Fruit fly (Drosophila melanogaster): ENCODE measurements around the gene CG10041.

Gene CG10041

dm6 chr3R:12365264-12365840 lies 13.4 kb upstream of the CG10041 start, which contains the start of gene GstD10:
TSS of gene GstD10 (minus strand) at chr3R:12365735.
- TF ChIP-seq psq (optimal IDR thresholded peaks at IDR 0.05) (no peak), pan (optimal IDR thresholded peaks at IDR 0.05) (no peak), EcR (GFP tag; optimal IDR thresholded peaks at IDR 0.05) (no peak), usp (GFP tag; optimal IDR thresholded peaks at IDR 0.05) (no peak), CG8478 (optimal IDR thresholded peaks at IDR 0.05) (no peak), Dll (optimal IDR thresholded peaks at IDR 0.05) (no peak)

dm6 chr3R:12364580-12364979 lies 12.7 kb upstream of the CG10041 start, which contains the start of gene Tim17a1:
TSS of gene Tim17a1 (minus strand) at chr3R:12364680.
- TF ChIP-seq Dll (optimal IDR thresholded peaks at IDR 0.05) (no peak), CG8478 (optimal IDR thresholded peaks at IDR 0.05) (no peak), EcR (GFP tag; optimal IDR thresholded peaks at IDR 0.05) (no peak), usp (GFP tag; optimal IDR thresholded peaks at IDR 0.05) (no peak), pan (optimal IDR thresholded peaks at IDR 0.05) (no peak), psq (optimal IDR thresholded peaks at IDR 0.05) (no peak)

- TF ChIP-seq Dll (optimal IDR thresholded peaks at IDR 0.05) (no peak), usp (GFP tag; optimal IDR thresholded peaks at IDR 0.05) (no peak), pan (optimal IDR thresholded peaks at IDR 0.05) (no peak), psq (optimal IDR thresholded peaks at IDR 0.05) (no peak), EcR (GFP tag; optimal IDR thresholded peaks at IDR 0.05) (no peak), CG8478 (optimal IDR thresholded peaks at IDR 0.05) (no peak)
Observed at dm6 chr3R:12363544-12363943, 11.6 kb upstream of the CG10041 start.

dm6 chr3R:12361962-12362497 lies 10.1 kb upstream of the CG10041 start:
- TF ChIP-seq CG8478 (optimal IDR thresholded peaks at IDR 0.05) (no peak), Dll (optimal IDR thresholded peaks at IDR 0.05) (no peak)

dm6 chr3R:12359837-12360236 lies 7.9 kb upstream of the CG10041 start, which contains the start of gene CG4115:
TSS of gene CG4115 (plus strand) at chr3R:12360008.
- TF ChIP-seq CG8478 (optimal IDR thresholded peaks at IDR 0.05) (no peak), EcR (GFP tag; optimal IDR thresholded peaks at IDR 0.05) (no peak), pan (optimal IDR thresholded peaks at IDR 0.05) (no peak), psq (optimal IDR thresholded peaks at IDR 0.05) (no peak), usp (GFP tag; optimal IDR thresholded peaks at IDR 0.05) (no peak), Dll (optimal IDR thresholded peaks at IDR 0.05) (no peak)

dm6 chr3R:12356044-12356443 lies 4.1 kb upstream of the CG10041 start, which contains the start of gene MBD-R2:
TSS of gene MBD-R2 (minus strand) at chr3R:12356265.
- TF ChIP-seq Dll (optimal IDR thresholded peaks at IDR 0.05) (no peak), psq (optimal IDR thresholded peaks at IDR 0.05) (no peak), EcR (GFP tag; optimal IDR thresholded peaks at IDR 0.05) (no peak)

dm6 chr3R:12350497-12350896 lies 1.4 kb downstream of the CG10041 start, which contains the start of gene CG10038:
TSS of gene CG10038 (minus strand) at chr3R:12350644.
- no peak for TF ChIP-seq pan (optimal IDR thresholded peaks at IDR 0.05)
- TF ChIP-seq psq (optimal IDR thresholded peaks at IDR 0.05): no peak
- TF ChIP-seq EcR (GFP tag; optimal IDR thresholded peaks at IDR 0.05): no peak
- TF ChIP-seq CG8478 (optimal IDR thresholded peaks at IDR 0.05): no peak
- TF ChIP-seq usp (GFP tag; optimal IDR thresholded peaks at IDR 0.05): no peak
- TF ChIP-seq Dll (optimal IDR thresholded peaks at IDR 0.05): no peak

- TF ChIP-seq Dll (optimal IDR thresholded peaks at IDR 0.05) (no peak), psq (optimal IDR thresholded peaks at IDR 0.05) (no peak), EcR (GFP tag; optimal IDR thresholded peaks at IDR 0.05) (no peak), CG8478 (optimal IDR thresholded peaks at IDR 0.05) (no peak), pan (optimal IDR thresholded peaks at IDR 0.05) (no peak), usp (GFP tag; optimal IDR thresholded peaks at IDR 0.05) (no peak)
Observed at dm6 chr3R:12347659-12348058, 4.2 kb downstream of the CG10041 start.

dm6 chr3R:12345989-12346388 lies 5.9 kb downstream of the CG10041 start:
- TF ChIP-seq usp (GFP tag; optimal IDR thresholded peaks at IDR 0.05) (no peak), EcR (GFP tag; optimal IDR thresholded peaks at IDR 0.05) (no peak), CG8478 (optimal IDR thresholded peaks at IDR 0.05) (no peak), pan (optimal IDR thresholded peaks at IDR 0.05) (no peak), Dll (optimal IDR thresholded peaks at IDR 0.05) (no peak), psq (optimal IDR thresholded peaks at IDR 0.05) (no peak)

- TF ChIP-seq usp (GFP tag; optimal IDR thresholded peaks at IDR 0.05) (no peak), Dll (optimal IDR thresholded peaks at IDR 0.05) (no peak), psq (optimal IDR thresholded peaks at IDR 0.05) (no peak), CG8478 (optimal IDR thresholded peaks at IDR 0.05) (no peak), pan (optimal IDR thresholded peaks at IDR 0.05) (no peak), EcR (GFP tag; optimal IDR thresholded peaks at IDR 0.05) (no peak)
Observed at dm6 chr3R:12344914-12345549, 6.9 kb downstream of the CG10041 start.

- no peak for TF ChIP-seq pan (optimal IDR thresholded peaks at IDR 0.05)
- TF ChIP-seq psq (optimal IDR thresholded peaks at IDR 0.05): no peak
- no peak for TF ChIP-seq EcR (GFP tag; optimal IDR thresholded peaks at IDR 0.05)
Observed at dm6 chr3R:12341374-12341773, 10.5 kb downstream of the CG10041 start, which contains the start of gene Sgsf. TSS of gene Sgsf (plus strand) at chr3R:12341674.

- no peak for TF ChIP-seq CG8478 (optimal IDR thresholded peaks at IDR 0.05)
- no peak for TF ChIP-seq Dll (optimal IDR thresholded peaks at IDR 0.05)
- no peak for TF ChIP-seq pan (optimal IDR thresholded peaks at IDR 0.05)
- no peak for TF ChIP-seq EcR (GFP tag; optimal IDR thresholded peaks at IDR 0.05)
- TF ChIP-seq psq (optimal IDR thresholded peaks at IDR 0.05): no peak
Observed at dm6 chr3R:12329827-12330226, 22.1 kb downstream of the CG10041 start.

Measured in whole organism.